Worm (Caenorhabditis elegans) whole organism, L4 larva: ENCODE data around the gene hlh-13.

ENCODE experiments used
- F26F4.8 ChIP-seq: fragments of 200-800 bp; sonication (Bioruptor generic); conservative IDR thresholded peaks from 2 replicates; pipeline ENCODE4 v1.3.6; 2022; ENCODE audit warnings: missing genetic modification characterization, missing compliant biosample characterization
- F37D6.2 ChIP-seq: sonication (generic microtip); optimal IDR thresholded peaks from 2 replicates; lab custom pipeline; 2016; ENCODE audit warnings: mild to moderate bottlenecking, missing genetic modification characterization, missing compliant biosample characterization
- F44E2.7 ChIP-seq: fragments of 200-800 bp; sonication (Bioruptor generic); IDR thresholded peaks from 2 replicates; pipeline ENCODE4 v2.1.2; 2022; ENCODE audit warnings: missing genetic modification characterization, missing compliant biosample characterization
- Y105C5A.15 ChIP-seq: fragments of 200-800 bp; sonication (Bioruptor generic); IDR thresholded peaks from 2 replicates; pipeline ENCODE4 v1.3.6; 2022; ENCODE audit warnings: missing genetic modification characterization, missing compliant biosample characterization
- Y48G9A.11 ChIP-seq: fragments of 200-800 bp; sonication (Bioruptor generic); IDR thresholded peaks from 2 replicates; pipeline ENCODE4 v1.3.6; 2022; ENCODE audit warnings: missing genetic modification reagents, missing genetic modification characterization, missing compliant biosample characterization
- aha-1 ChIP-seq: fragments of 150-350 bp; peaks from one replicate; lab custom pipeline; 2014; ENCODE audit warnings: missing biosample characterization, missing genetic modification characterization
- aly-2 ChIP-seq: sonication (generic microtip); optimal IDR thresholded peaks from 2 replicates; lab custom pipeline; 2018; ENCODE audit warnings: missing biosample characterization, missing genetic modification characterization
- arid-1 ChIP-seq: fragments of 200-800 bp; sonication (Bioruptor generic); conservative IDR thresholded peaks from 2 replicates; pipeline ENCODE4 v1.3.6; 2022; ENCODE audit warnings: missing genetic modification reagents, missing genetic modification characterization, missing compliant biosample characterization
- ceh-44 ChIP-seq: fragments of 200-800 bp; sonication (Bioruptor generic); IDR thresholded peaks from 2 replicates; pipeline ENCODE4 v1.3.6; 2022; ENCODE audit warnings: missing genetic modification reagents, missing genetic modification characterization, missing compliant biosample characterization
- daf-16 ChIP-seq, 3 experiments: sonication (generic microtip); optimal IDR thresholded peaks; 2 replicates each; lab custom pipeline; 2016 to 2017; ENCODE audit warnings: missing genetic modification characterization in 3 of 3, missing genetic modification reagents in 3 of 3, mild to moderate bottlenecking in 2 of 3, missing compliant biosample characterization in 2 of 3, missing biosample characterization in 1 of 3, moderate library complexity in 1 of 3
- duxl-1 ChIP-seq: sonication (generic microtip); optimal IDR thresholded peaks from 2 replicates; lab custom pipeline; 2016; ENCODE audit warnings: mild to moderate bottlenecking, missing genetic modification characterization, moderate library complexity, missing compliant biosample characterization; ENCODE audit not compliant: poor library complexity
- hlh-11 ChIP-seq: fragments of 200-800 bp; sonication (Bioruptor generic); optimal IDR thresholded peaks from 2 replicates; lab custom pipeline; 2018; ENCODE audit warnings: mild to moderate bottlenecking, missing genetic modification characterization, missing compliant biosample characterization
- hlh-30 ChIP-seq: sonication (generic microtip); optimal IDR thresholded peaks from 2 replicates; lab custom pipeline; 2017; ENCODE audit warnings: antibody characterized with exemption, mild to moderate bottlenecking, missing genetic modification characterization, missing compliant biosample characterization; ENCODE audit not compliant: insufficient read depth
- hmg-1.1 ChIP-seq: fragments of 200-800 bp; sonication (Bioruptor generic); IDR thresholded peaks from 2 replicates; pipeline ENCODE4 v1.3.6; 2022; ENCODE audit warnings: missing genetic modification reagents, missing genetic modification characterization, missing compliant biosample characterization
- lin-1 ChIP-seq: fragments of 200-800 bp; sonication (Bioruptor generic); IDR thresholded peaks from 2 replicates; pipeline ENCODE4 v1.3.6; 2022; ENCODE audit warnings: missing genetic modification reagents, missing genetic modification characterization, missing compliant biosample characterization
- lin-29 ChIP-seq: fragments of 200-800 bp; sonication (Bioruptor generic); IDR thresholded peaks from 2 replicates; pipeline ENCODE4 v1.3.6; 2022; ENCODE audit warnings: missing genetic modification reagents, missing genetic modification characterization, missing compliant biosample characterization
- lsy-2 ChIP-seq, 2 experiments: fragments of 150-350 bp in 1 of 2; sonication (generic microtip) in 1 of 2; optimal IDR thresholded peaks; 2 replicates each; lab custom pipeline; 2014 to 2017; ENCODE audit warnings: missing biosample characterization in 2 of 2, missing genetic modification characterization in 2 of 2
- mdl-1 ChIP-seq, 2 experiments: fragments of 150-350 bp in 1 of 2; sonication (generic microtip) in 1 of 2; optimal IDR thresholded peaks; 2 replicates each; lab custom pipeline; 2014 to 2017; ENCODE audit warnings: missing biosample characterization in 2 of 2, missing genetic modification characterization in 2 of 2
- mep-1 ChIP-seq: fragments of 150-350 bp; sonication (generic microtip); optimal IDR thresholded peaks from 3 replicates; lab custom pipeline; 2014; ENCODE audit warnings: missing biosample characterization, missing genetic modification characterization
- nhr-10 ChIP-seq: fragments of 150-350 bp; optimal IDR thresholded peaks from 2 replicates; lab custom pipeline; 2014; ENCODE audit warnings: missing biosample characterization, missing genetic modification characterization
- nhr-102 ChIP-seq: sonication (generic microtip); optimal IDR thresholded peaks from 2 replicates; lab custom pipeline; 2016; ENCODE audit warnings: mild to moderate bottlenecking, missing genetic modification characterization, moderate library complexity, missing compliant biosample characterization
- nhr-11 ChIP-seq: fragments of 150-350 bp; optimal IDR thresholded peaks from 2 replicates; lab custom pipeline; 2014; ENCODE audit warnings: missing biosample characterization, missing genetic modification characterization
- nhr-28 ChIP-seq: fragments of 150-350 bp; optimal IDR thresholded peaks from 2 replicates; lab custom pipeline; 2014; ENCODE audit warnings: missing biosample characterization, missing genetic modification characterization
- nhr-42 ChIP-seq: fragments of 200-800 bp; sonication (Bioruptor generic); IDR thresholded peaks from 2 replicates; pipeline ENCODE4 v1.3.6; 2022; ENCODE audit warnings: missing genetic modification characterization, missing compliant biosample characterization
- php-3 ChIP-seq: fragments of 200-800 bp; sonication (Bioruptor generic); IDR thresholded peaks from 2 replicates; pipeline ENCODE4 v1.3.6; 2022; ENCODE audit warnings: missing genetic modification reagents, missing genetic modification characterization, missing compliant biosample characterization
- pqm-1 ChIP-seq: sonication (generic microtip); optimal IDR thresholded peaks from 2 replicates; lab custom pipeline; 2017; ENCODE audit warnings: missing biosample characterization, missing genetic modification characterization
- skn-1 ChIP-seq: fragments of 150-350 bp; optimal IDR thresholded peaks from 2 replicates; lab custom pipeline; 2014; ENCODE audit warnings: missing biosample characterization, missing genetic modification characterization
- spr-1 ChIP-seq: sonication (generic microtip); optimal IDR thresholded peaks from 2 replicates; lab custom pipeline; 2016; ENCODE audit warnings: mild to moderate bottlenecking, missing genetic modification characterization, missing compliant biosample characterization
- tra-1 ChIP-seq: fragments of 200-800 bp; sonication (Bioruptor generic); IDR thresholded peaks from 2 replicates; pipeline ENCODE4 v1.3.6; 2022; ENCODE audit warnings: missing genetic modification reagents, missing genetic modification characterization, missing compliant biosample characterization
- unc-62 ChIP-seq, 3 experiments: fragments of 150-350 bp in 1 of 3; sonication (generic microtip); optimal IDR thresholded peaks in 2 of 3; peaks in 1 of 3; 1 replicate in 1 of 3; 2 replicates in 2 of 3; lab custom pipeline; 2014 to 2017; ENCODE audit warnings: missing biosample characterization in 3 of 3, missing genetic modification characterization in 3 of 3, missing genetic modification reagents in 3 of 3, missing genotype in 1 of 3

hlh-13 gene

DNA sequence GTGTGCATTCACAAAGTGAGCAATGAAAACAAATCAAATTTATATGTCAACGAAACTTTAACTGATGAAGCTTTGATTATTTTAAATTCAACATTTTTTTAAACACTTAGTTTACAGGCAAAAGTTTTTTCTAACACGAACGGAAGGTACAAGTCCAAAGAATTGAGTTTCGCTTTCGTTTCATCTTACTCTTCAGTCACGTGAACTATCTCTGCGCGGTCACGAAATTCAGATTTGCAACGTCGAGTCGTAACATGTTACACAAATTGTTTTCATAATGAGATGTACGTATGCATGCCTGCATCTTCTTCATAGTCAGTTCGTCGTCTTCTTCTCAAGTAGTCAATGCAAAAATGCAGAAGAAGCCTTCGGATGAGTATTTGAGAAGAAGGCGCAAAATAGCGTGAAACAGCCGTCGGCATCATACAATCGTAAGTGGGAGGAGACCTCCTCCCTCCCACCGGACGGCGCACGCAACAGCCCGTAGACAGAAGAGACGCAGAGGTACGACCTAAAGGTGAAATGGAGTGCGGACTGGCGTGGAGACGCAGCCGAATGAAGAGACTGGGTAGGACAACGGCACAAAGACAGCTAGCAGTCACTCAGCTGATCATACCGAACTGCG is 16.3 kb downstream of the hlh-13 start, which contains the start of gene coel-1 (continued):
- TF ChIP-seq arid-1 (GFP tag; lab: Robert Waterston, UW) (no peak), mep-1 (tag; lab: Kevin White, UChicago) (peak; percentile 68), aha-1 (tag; lab: Kevin White, UChicago) (peak; percentile 55), nhr-102 (tag; lab: Kevin White, UChicago) (no peak), nhr-42 (GFP tag; lab: Robert Waterston, UW) (no peak), F37D6.2 (peak; percentile 5)
- TF ChIP-seq, all 104 proteins: peak for 24

DNA sequence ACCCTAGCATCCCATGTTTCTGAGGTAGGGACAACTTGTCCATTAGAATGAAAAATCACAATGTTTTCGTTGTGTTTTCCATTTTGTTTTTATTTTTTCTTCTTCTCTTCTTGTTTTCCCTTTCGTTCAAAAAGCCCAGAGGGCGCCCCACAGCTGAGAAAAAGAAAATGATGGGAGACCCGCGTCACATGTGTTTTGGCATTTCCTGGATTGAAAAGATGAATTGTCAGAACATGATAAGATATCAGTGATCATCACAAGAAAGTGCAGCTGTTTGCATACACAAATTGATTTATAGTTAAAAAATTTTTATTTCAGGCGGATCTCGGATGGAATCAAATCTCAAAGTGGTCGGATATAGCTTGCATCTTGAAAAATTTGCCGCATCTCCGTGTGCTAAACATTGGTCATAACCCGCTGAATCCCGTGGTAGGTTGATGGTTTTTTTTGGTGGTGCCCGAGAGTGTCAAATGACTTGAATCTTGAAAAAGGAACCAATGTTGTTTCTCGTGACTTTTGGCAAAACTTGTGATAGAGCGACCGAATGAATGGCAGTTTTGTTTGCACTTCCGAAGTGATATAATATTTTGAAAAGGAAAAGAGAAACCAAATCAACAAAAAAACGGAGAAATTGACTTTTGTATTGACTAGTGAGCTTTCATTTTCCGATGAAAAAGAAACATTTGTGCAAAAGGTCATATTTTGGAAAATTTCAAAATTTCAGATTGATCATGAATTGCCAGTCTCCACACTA is 17.3 kb downstream of the hlh-13 start:
- TF ChIP-seq hlh-11 (tag; lab: Kevin White, UChicago) (peak; percentile 46), unc-62 (GFP tag; optimal IDR thresholded peaks at IDR 0.05 in 1 of 2; lab: Kevin White, UChicago) (peak in 1 of 2 experiments; percentile 59), unc-62 (tag; optimal IDR thresholded peaks at IDR 0.05; lab: Kevin White, UChicago) (no peak), skn-1 (no peak), hlh-30 (tag; lab: Kevin White, UChicago) (peak; percentile 84), daf-16 (GFP tag; optimal IDR thresholded peaks at IDR 0.05; lab: Kevin White, UChicago) (peak in 1 of 2 experiments; percentile 71), daf-16 (tag; optimal IDR thresholded peaks at IDR 0.05; lab: Kevin White, UChicago) (no peak), Y48G9A.11 (GFP tag; lab: Robert Waterston, UW) (no peak), nhr-28 (tag; lab: Kevin White, UChicago) (peak; percentile 26)

DNA sequence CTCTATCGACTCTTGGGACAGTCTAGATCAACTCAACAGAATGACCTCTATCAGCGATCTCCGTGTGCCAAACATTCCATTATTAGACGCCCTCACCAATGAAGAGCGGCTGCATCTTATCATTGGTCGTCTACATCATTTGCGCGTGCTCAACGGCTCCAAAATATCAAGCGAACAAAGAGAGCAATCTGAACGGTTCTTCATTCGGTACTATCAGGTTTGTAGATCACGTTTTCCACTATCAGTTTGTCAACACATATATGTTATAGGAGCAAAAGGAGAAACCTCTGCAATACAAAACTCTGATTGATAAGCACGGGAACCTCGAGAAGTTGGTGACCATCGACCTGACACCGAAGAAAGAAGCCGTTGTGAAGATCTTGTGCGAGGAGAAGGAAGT is 19.3 kb downstream of the hlh-13 start:
- TF ChIP-seq lin-29 (GFP tag; lab: Robert Waterston, UW) (no peak), unc-62 (GFP tag; optimal IDR thresholded peaks at IDR 0.05 in 1 of 2; lab: Kevin White, UChicago) (peak in 1 of 2 experiments; percentile 82), unc-62 (tag; optimal IDR thresholded peaks at IDR 0.05; lab: Kevin White, UChicago) (no peak), F26F4.8 (no peak), duxl-1 (tag; lab: Kevin White, UChicago) (no peak), pqm-1 (tag; lab: Kevin White, UChicago) (peak; percentile 17), nhr-28 (tag; lab: Kevin White, UChicago) (peak; percentile 28), hlh-30 (tag; lab: Kevin White, UChicago) (peak; percentile 32), php-3 (GFP tag; lab: Robert Waterston, UW) (no peak)

DNA sequence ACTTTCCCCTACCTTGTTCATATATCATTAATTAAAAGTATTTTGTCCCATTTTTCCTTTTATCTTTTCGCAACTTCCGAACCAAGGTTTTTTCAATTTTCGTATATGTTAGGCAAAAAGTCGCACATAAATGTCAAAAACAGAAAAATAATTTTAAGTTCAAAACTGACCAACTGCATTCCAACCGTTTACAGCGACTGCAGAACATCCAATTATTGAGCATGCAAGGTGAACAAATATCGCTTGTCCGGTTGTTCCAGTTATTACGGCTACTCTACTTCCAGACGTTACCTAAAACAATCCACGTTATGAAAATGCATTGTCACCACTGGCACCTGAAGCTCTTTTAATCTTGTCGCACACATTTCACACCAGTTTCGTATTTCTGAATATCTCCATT is 24.6 kb downstream of the hlh-13 start, which contains the start of gene C52B9.10:
Gene C52B9.10 (plus strand): TSS at position 301 of the 400 bp plus-strand sequence.
- TF ChIP-seq mdl-1 (tag; optimal IDR thresholded peaks at IDR 0.05; lab: Kevin White, UChicago), result no peak
- no peak for TF ChIP-seq aly-2
- no peak for TF ChIP-seq nhr-10 (tag; lab: Kevin White, UChicago)
- no peak for TF ChIP-seq lin-1
- no peak for TF ChIP-seq F44E2.7 (GFP tag; lab: Robert Waterston, UW)

DNA sequence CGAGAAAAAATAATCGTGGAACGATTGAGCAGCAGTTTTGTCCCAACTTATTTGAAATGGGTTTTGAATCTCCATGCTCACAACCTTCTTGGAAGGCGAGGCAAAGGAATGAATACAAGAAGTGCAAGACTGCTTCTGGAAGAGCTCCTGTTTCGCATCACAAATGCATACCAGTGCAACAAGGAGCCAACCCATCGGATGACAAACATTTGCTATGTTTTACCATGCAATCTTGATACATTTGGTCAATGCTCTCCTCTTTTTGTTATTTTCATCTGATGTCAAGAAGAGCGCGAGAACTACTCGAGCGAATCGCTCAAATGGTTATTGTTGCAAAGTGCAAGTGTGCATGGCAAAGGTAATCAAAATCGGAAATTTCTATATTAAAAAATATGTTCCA is 25.1 kb downstream of the hlh-13 start, which contains the start of gene mec-18:
Gene mec-18 (minus strand): TSS at position 101 of the 400 bp plus-strand sequence.
- TF ChIP-seq aly-2 (no peak), tra-1 (GFP tag; lab: Robert Waterston, UW) (no peak), spr-1 (tag; lab: Kevin White, UChicago) (no peak), nhr-11 (no peak), nhr-102 (tag; lab: Kevin White, UChicago) (no peak), hlh-11 (tag; lab: Kevin White, UChicago) (no peak), nhr-28 (tag; lab: Kevin White, UChicago) (no peak), skn-1 (no peak), F26F4.8 (no peak), hmg-1.1 (GFP tag; lab: Robert Waterston, UW) (no peak), hlh-30 (tag; lab: Kevin White, UChicago) (no peak), ceh-44 (GFP tag; lab: Robert Waterston, UW) (no peak), arid-1 (GFP tag; lab: Robert Waterston, UW) (no peak), Y105C5A.15 (GFP tag; lab: Robert Waterston, UW) (no peak), lsy-2 (tag; optimal IDR thresholded peaks at IDR 0.05; lab: Kevin White, UChicago) (no peak)
